Fruit fly (Drosophila melanogaster) ovary, adult (tissue): ENCODE data around the gene ed.

Experiments used
- CG17801 ChIP-seq: fragments of 200-800 bp; optimal IDR thresholded peaks from 2 replicates; lab custom pipeline; 2019; ENCODE audit warnings: missing biosample characterization, mild to moderate bottlenecking, missing genetic modification characterization, moderate library complexity; ENCODE audit not compliant: partially characterized antibody

The ed gene

dm6 chr2L:4031203-4032096 is at the start of gene ed:
Gene ed (plus strand): TSS chr2L:4031377.
- no peak for TF ChIP-seq CG17801 (GFP tag; lab: Kevin White, UChicago)

dm6 chr2L:3991638-3992037 is 39.5 kb upstream of the ed start, which contains the start of gene fred:
Gene fred (minus strand): TSS chr2L:3991713.
- no peak for TF ChIP-seq CG17801 (GFP tag; lab: Kevin White, UChicago)

DNA sequence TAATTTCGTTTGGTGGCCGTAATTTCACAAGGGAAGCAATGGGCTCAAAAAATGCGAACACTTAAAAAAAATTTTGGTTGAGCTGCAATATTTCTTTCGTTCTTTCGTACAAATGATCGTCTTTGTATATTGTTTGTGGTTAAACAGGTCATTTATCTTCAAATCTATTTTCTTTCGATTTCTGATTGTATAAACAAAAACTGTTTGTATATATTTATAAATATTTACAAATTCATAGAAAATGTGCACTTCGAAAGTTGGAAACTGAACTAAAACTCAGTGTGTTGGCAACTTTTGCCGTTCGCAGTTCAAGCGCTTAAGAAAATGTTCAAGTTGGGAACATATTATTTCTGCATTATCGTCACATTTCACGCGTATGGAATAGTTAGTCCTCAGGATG is 31.5 kb upstream of the ed start, which contains the start of gene CG43797:
TSS of gene CG43797 (plus strand) at position 301 of the 400 bp plus-strand sequence.
- no peak for TF ChIP-seq CG17801 (GFP tag; lab: Kevin White, UChicago)

- no peak for TF ChIP-seq CG17801 (GFP tag; lab: Kevin White, UChicago)
These were observed 27.4 kb upstream of the ed start, which contains the start of gene CG34176 for dm6 chr2L:4003780-4004179. Gene CG34176 (plus strand): TSS chr2L:4004080.

DNA sequence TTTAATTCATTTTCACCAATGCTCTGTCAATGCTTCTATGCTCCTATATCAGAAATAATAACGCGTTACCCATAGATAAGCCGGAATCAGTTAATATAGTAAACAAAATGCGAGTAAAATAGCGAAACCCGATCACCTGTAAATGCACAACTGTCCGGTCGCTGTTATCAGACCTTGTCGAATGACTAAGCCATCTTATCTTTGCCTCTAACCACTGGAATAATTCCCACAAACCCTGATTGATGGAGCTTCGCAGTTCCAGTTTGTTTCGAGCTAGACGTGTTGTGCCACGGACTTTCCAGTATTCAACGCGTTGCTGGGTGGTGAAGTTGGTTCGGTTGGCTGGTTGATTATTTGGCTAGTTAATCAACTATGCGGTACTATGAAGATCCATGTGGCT is 26.5 kb upstream of the ed start, which contains the start of gene CG15422:
TSS of gene CG15422 (plus strand) at position 301 of the 400 bp plus-strand sequence.
- no peak for TF ChIP-seq CG17801 (GFP tag; lab: Kevin White, UChicago)

DNA sequence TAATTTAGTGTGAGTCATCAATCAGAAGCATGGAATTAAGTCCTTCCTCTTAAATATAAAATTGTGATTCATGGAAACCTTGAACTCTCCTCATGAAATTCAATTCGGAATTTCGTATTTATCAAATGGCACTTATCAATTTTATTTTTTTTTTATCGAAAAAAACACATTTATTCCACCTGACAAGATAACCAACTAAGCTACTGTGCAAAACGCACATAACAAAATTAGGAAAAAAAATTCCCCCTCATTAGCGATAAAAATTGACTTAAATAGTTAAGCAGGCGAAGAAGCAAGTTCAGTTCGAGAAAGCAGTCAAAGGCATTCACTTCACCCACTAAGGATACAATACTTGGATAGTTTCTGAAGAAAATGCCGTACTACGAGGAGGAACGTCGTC is 25.4 kb upstream of the ed start, which contains the start of gene CG15423:
TSS of gene CG15423 (plus strand) at position 301 of the 400 bp plus-strand sequence.
- TF ChIP-seq CG17801 (GFP tag; lab: Kevin White, UChicago) = no peak

dm6 chr2L:4007390-4007789 is 23.8 kb upstream of the ed start, which contains the start of gene CG43773:
Gene CG43773 (plus strand): TSS chr2L:4007690.
- no peak for TF ChIP-seq CG17801 (GFP tag; lab: Kevin White, UChicago)

DNA sequence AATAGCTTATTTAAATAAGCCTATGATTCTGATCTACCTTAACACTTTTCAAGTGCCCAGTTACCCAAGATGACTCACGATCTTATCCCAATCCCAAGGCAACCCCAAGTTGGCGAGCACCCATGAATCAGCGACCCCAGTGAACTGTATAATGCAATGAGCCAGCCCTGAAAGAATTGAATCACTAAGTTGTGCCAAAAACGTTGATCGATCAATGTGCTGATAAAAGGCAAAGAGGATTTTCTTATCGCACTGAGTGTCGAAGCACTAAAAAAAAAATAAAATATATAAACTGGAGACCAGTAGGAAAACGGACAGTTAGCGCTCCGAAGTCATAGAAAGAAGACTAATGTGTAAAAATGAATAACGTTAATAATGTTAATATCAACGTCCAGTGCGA is 22.8 kb upstream of the ed start, which contains the start of gene CG43774:
TSS of gene CG43774 (plus strand) at position 301 of the 400 bp plus-strand sequence.
- no peak for TF ChIP-seq CG17801 (GFP tag; lab: Kevin White, UChicago)

- TF ChIP-seq CG17801 (GFP tag; lab: Kevin White, UChicago) = no peak
These were observed 19.1 kb upstream of the ed start for dm6 chr2L:4012089-4012488.

DNA sequence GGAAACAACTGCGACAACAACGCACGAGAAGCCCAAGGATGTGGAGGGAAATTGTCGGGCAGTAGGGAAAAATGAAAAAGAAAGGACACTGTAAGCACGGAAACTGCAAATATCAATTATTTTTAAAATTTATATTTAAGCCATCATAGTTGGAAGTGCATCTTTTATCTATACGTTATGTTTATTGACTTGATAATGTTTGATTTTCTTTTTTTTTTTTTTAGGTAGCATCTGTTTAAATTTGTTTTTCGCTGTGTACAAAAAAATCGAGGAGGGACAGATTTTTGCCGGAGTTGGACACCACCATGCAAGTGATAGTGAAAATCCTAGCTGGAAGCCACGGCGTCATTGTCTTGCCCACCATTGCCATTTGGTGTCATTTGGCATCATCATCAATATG is 12.0 kb upstream of the ed start:
- no peak for TF ChIP-seq CG17801 (GFP tag; lab: Kevin White, UChicago)

dm6 chr2L:4019765-4020164 is 11.4 kb upstream of the ed start:
- TF ChIP-seq CG17801 (GFP tag; lab: Kevin White, UChicago) = no peak

dm6 chr2L:4020188-4020587 is 11.0 kb upstream of the ed start:
- no peak for TF ChIP-seq CG17801 (GFP tag; lab: Kevin White, UChicago)

dm6 chr2L:4021608-4022342 is 9.4 kb upstream of the ed start:
- no peak for TF ChIP-seq CG17801 (GFP tag; lab: Kevin White, UChicago)

DNA sequence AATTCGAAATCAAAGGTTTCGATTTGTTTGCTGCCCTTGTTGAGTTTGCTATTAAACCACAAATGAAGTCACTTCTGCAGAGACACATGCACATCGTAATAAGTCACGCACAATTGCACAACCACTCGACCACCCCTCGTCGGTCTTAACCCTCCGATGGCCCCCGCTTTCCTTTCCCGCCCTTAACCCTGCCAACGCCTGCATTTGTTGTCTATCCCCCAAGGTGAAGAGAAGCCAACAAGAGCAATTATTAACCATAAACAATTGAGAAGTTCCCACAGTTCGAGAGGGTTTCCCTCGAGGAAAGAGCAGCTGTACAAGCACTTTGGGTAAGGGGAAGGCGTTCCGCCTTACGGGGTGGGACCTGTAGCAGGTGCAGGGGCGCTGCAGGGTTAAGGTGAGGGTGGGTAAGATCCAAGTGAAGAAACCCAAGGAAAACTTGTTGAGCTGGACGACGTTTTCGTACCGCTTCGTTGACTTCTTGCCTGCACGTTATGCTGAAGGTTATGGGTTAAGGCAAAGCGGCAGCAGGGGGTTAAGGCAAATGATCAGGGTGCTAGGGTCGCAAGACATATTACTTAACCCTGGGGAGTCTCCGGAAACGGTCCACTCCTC is 7.8 kb upstream of the ed start:
- TF ChIP-seq CG17801 (GFP tag; lab: Kevin White, UChicago) = no peak

- TF ChIP-seq CG17801 (GFP tag; lab: Kevin White, UChicago) = no peak
These were observed 6.1 kb upstream of the ed start for dm6 chr2L:4025077-4025476.
